Fruit fly (Drosophila melanogaster): Measurements from ENCODE around the gene rtet.

rtet gene

DNA sequence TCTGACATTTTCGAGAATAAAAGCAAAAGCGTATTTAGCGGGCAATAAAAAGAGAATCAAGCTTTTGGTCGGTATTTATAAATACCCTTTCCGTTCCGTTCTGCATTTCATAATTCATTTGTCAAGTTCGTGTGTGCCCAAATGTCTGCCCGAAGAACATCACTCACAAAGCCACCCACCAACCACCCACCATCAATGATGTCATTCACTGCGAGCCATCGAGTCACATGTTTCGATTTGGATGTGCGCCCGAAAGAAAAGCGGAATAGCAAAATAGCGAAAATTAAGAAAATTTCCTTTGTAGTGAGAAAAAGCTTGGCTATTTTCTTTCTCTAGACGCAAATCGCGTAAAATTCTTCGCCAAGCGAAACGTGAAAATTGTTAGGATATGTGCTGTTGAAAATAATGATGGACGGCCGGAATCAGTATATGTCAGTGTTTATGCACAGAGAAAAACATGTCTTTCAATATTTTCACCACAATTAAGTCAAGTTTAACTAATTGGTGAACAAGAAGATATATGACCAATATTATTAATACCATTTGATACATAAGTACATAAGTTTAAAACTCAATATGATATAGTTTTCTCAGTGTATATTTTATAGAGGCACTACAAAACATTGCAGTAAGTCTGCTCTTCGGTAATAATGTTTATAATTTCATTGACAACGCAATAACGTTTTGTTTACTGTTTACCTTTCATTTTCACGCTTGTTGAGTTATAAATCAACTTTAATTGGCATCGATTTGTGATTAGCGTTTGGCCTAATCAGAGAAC is 43.0 kb downstream of the rtet start (continued):
- TF ChIP-seq prd (optimal IDR thresholded peaks at IDR 0.05) (no peak), prd (GFP tag; IDR thresholded peaks at IDR 0.05) (peak; percentile 49; the same call in 2 of the 3 replicates), zen (tag; optimal IDR thresholded peaks at IDR 0.05) (no peak), CG8388 (GFP tag; optimal IDR thresholded peaks at IDR 0.05) (peak; percentile 45), HmgD (GFP tag; optimal IDR thresholded peaks at IDR 0.05) (no peak), Dek (tag; optimal IDR thresholded peaks at IDR 0.05) (peak; percentile 42), esg (GFP tag; conservative IDR thresholded peaks at IDR 0.05) (peak; percentile 69), dan (GFP tag; IDR thresholded peaks at IDR 0.05) (no peak), jing (GFP tag; optimal IDR thresholded peaks at IDR 0.05) (no peak), CG17829 (tag; optimal IDR thresholded peaks at IDR 0.05) (peak; percentile 46), D19B (GFP tag; optimal IDR thresholded peaks at IDR 0.05) (peak; percentile 37), BEAF-32 (GFP tag; optimal IDR thresholded peaks at IDR 0.05) (no peak), Bdp1 (GFP tag; optimal IDR thresholded peaks at IDR 0.05) (no peak), corto (GFP tag; optimal IDR thresholded peaks at IDR 0.05) (no peak), CG14860 (GFP tag; IDR thresholded peaks at IDR 0.05; ENCODE audit: partially characterized antibody) (no peak), tx (GFP tag; optimal IDR thresholded peaks at IDR 0.05) (no peak), CG2120 (GFP tag; optimal IDR thresholded peaks at IDR 0.05) (peak; percentile 81), cato (GFP tag; optimal IDR thresholded peaks at IDR 0.05; ENCODE audit: borderline replicate concordance) (no peak), CG13894 (tag; optimal IDR thresholded peaks at IDR 0.05) (no peak), h (optimal IDR thresholded peaks at IDR 0.05) (no peak), CG16863 (GFP tag; optimal IDR thresholded peaks at IDR 0.05) (peak; percentile 6), kni (GFP tag; optimal IDR thresholded peaks at IDR 0.05) (no peak), CG14667 (GFP tag; IDR thresholded peaks at IDR 0.05) (0 out of 2 replicates have a peak, but pooled peaks have one; percentile 8), NC2α (GFP tag; optimal IDR thresholded peaks at IDR 0.05) (no peak), CG9932 (GFP tag; IDR thresholded peaks at IDR 0.05) (peak; percentile 74), tna (GFP tag; IDR thresholded peaks at IDR 0.05; ENCODE audit: partially characterized antibody) (no peak), CG16779 (GFP tag; IDR thresholded peaks at IDR 0.05) (no peak), CG3065 (GFP tag; optimal IDR thresholded peaks at IDR 0.05) (no peak), Camta (GFP tag; optimal IDR thresholded peaks at IDR 0.05) (peak; percentile 37), Ets65A (GFP tag) (no peak), CG34422 (GFP tag; IDR thresholded peaks at IDR 0.05) (no peak), CG17568 (GFP tag; optimal IDR thresholded peaks at IDR 0.05) (peak; percentile 41), ato (GFP tag; IDR thresholded peaks at IDR 0.05; ENCODE audit: partially characterized antibody) (no peak), cas (GFP tag; IDR thresholded peaks at IDR 0.05) (0 out of 2 replicates have a peak, but pooled peaks have one; percentile 39), CG17912 (GFP tag; optimal IDR thresholded peaks at IDR 0.05) (no peak), zf30C (GFP tag; optimal IDR thresholded peaks at IDR 0.05) (no peak), CG3838 (GFP tag; optimal IDR thresholded peaks at IDR 0.05) (no peak), CG12104 (GFP tag; optimal IDR thresholded peaks at IDR 0.05) (no peak), Sry-δ (GFP tag; optimal IDR thresholded peaks at IDR 0.05) (no peak), CG15073 (GFP tag; optimal IDR thresholded peaks at IDR 0.05) (no peak), CG30403 (GFP tag; optimal IDR thresholded peaks at IDR 0.05) (peak; percentile 62), pb (GFP tag; optimal IDR thresholded peaks at IDR 0.05) (no peak), CG13424 (tag; optimal IDR thresholded peaks at IDR 0.05) (peak; percentile 53), gcm2 (GFP tag; optimal IDR thresholded peaks at IDR 0.05) (no peak), CG5180 (GFP tag; optimal IDR thresholded peaks at IDR 0.05) (no peak), CG10654 (GFP tag; optimal IDR thresholded peaks at IDR 0.05) (peak; percentile 20), CG11093 (GFP tag; IDR thresholded peaks at IDR 0.05) (no peak), toy (GFP tag; IDR thresholded peaks at IDR 0.05) (no peak), emc (GFP tag; optimal IDR thresholded peaks at IDR 0.05) (no peak), slbo (GFP tag; IDR thresholded peaks at IDR 0.05) (peak; percentile 77), CG12744 (GFP tag; optimal IDR thresholded peaks at IDR 0.05) (no peak)
